Worm (Caenorhabditis elegans) whole organism, early embryonic: ENCODE results near the gene T25D1.3.

Experiments
- B0310.2 ChIP-seq: sonication (generic microtip); optimal IDR thresholded peaks from 2 replicates; lab custom pipeline; 2016; ENCODE audit warnings: mild to moderate bottlenecking, missing genetic modification characterization, missing compliant biosample characterization
- F13C5.2 ChIP-seq: sonication (generic microtip); optimal IDR thresholded peaks from 2 replicates; lab custom pipeline; 2017; ENCODE audit warnings: mild to moderate bottlenecking, missing genetic modification characterization, inconsistent platforms, missing compliant biosample characterization
- aly-1 ChIP-seq: sonication (generic microtip); optimal IDR thresholded peaks from 2 replicates; lab custom pipeline; 2016; ENCODE audit warnings: missing genetic modification characterization, missing compliant biosample characterization
- ama-1 ChIP-seq: fragments of 150-350 bp; optimal IDR thresholded peaks from 2 replicates; lab custom pipeline; 2014
- ceh-13 ChIP-seq: fragments of 200-800 bp; sonication (Bioruptor generic); optimal IDR thresholded peaks from 2 replicates; lab custom pipeline; 2018; ENCODE audit warnings: mild to moderate bottlenecking, missing genetic modification characterization, missing compliant biosample characterization
- ceh-36 ChIP-seq: sonication (generic microtip); optimal IDR thresholded peaks from 2 replicates; lab custom pipeline; 2016; ENCODE audit warnings: missing genetic modification characterization, inconsistent platforms, missing compliant biosample characterization
- ets-7 ChIP-seq: sonication (generic microtip); optimal IDR thresholded peaks from 2 replicates; lab custom pipeline; 2016; ENCODE audit warnings: missing genotype, missing genetic modification characterization, missing compliant biosample characterization
- flt-1 ChIP-seq: fragments of 200-800 bp; sonication (Bioruptor generic); IDR thresholded peaks from 2 replicates; pipeline ENCODE4 v1.3.6; 2022; ENCODE audit warnings: missing genetic modification characterization, missing compliant biosample characterization
- hmbx-1 ChIP-seq: sonication (generic microtip); optimal IDR thresholded peaks from 2 replicates; lab custom pipeline; 2016; ENCODE audit warnings: mild to moderate bottlenecking, missing genetic modification characterization, missing compliant biosample characterization
- hmg-4 ChIP-seq: fragments of 200-800 bp; sonication (Bioruptor generic); optimal IDR thresholded peaks from 2 replicates; lab custom pipeline; 2018; ENCODE audit warnings: mild to moderate bottlenecking, missing genetic modification characterization, missing compliant biosample characterization
- hnd-1 ChIP-seq: sonication (generic microtip); optimal IDR thresholded peaks from 2 replicates; lab custom pipeline; 2016; ENCODE audit warnings: missing genetic modification characterization, missing compliant biosample characterization
- pes-1 ChIP-seq: fragments of 200-800 bp; sonication (Bioruptor generic); IDR thresholded peaks from 2 replicates; pipeline ENCODE4 v1.3.6; 2022; ENCODE audit warnings: missing genetic modification reagents, missing genetic modification characterization, missing compliant biosample characterization
- scrt-1 ChIP-seq: fragments of 200-800 bp; sonication (Bioruptor generic); IDR thresholded peaks from 2 replicates; pipeline ENCODE4 v1.3.6; 2022; ENCODE audit warnings: missing genetic modification characterization, missing compliant biosample characterization
- sea-1 ChIP-seq: fragments of 200-800 bp; sonication (Bioruptor generic); conservative IDR thresholded peaks from 2 replicates; pipeline ENCODE4 v1.3.6; 2022; ENCODE audit warnings: missing genetic modification characterization, missing compliant biosample characterization
- tbx-11 ChIP-seq: fragments of 200-800 bp; sonication (Bioruptor generic); IDR thresholded peaks from 2 replicates; pipeline ENCODE4 v1.3.6; 2022; ENCODE audit warnings: missing genetic modification characterization, missing compliant biosample characterization
- tbx-37 ChIP-seq: fragments of 200-800 bp; sonication (Bioruptor generic); conservative IDR thresholded peaks from 2 replicates; pipeline ENCODE4 v1.3.6; 2022; ENCODE audit warnings: missing genetic modification reagents, missing genetic modification characterization, missing compliant biosample characterization
- tra-4 ChIP-seq: sonication (generic microtip); optimal IDR thresholded peaks from 2 replicates; lab custom pipeline; 2017; ENCODE audit warnings: missing genetic modification characterization, missing compliant biosample characterization

T25D1.3 gene

ce11 chrX:16505348-16505747 lies at the start of gene T25D1.3:
Gene T25D1.3, plus strand, starts transcription at chrX:16505648.
- TF ChIP-seq ceh-36 (no peak), hnd-1 (no peak)

ce11 chrX:16456659-16457058 lies 48.8 kb upstream of the T25D1.3 start, which contains the start of gene nas-39:
Gene nas-39, plus strand, starts transcription at chrX:16456927.
- TF ChIP-seq sea-1 (GFP tag; lab: Robert Waterston, UW) (no peak), hmg-4 (GFP tag; lab: Kevin White, UChicago) (no peak), pes-1 (GFP tag; lab: Robert Waterston, UW) (no peak), ets-7 (tag; lab: Kevin White, UChicago) (no peak), flt-1 (GFP tag; lab: Robert Waterston, UW) (no peak), ceh-13 (GFP tag; lab: Kevin White, UChicago) (no peak), tra-4 (no peak), ama-1 (no peak), ceh-36 (no peak), scrt-1 (GFP tag; lab: Robert Waterston, UW) (no peak), tbx-11 (GFP tag; lab: Robert Waterston, UW) (no peak), F13C5.2 (tag; lab: Kevin White, UChicago) (no peak), hnd-1 (no peak), tbx-37 (GFP tag; lab: Robert Waterston, UW) (no peak), hmbx-1 (tag; lab: Kevin White, UChicago) (no peak), B0310.2 (tag; lab: Kevin White, UChicago) (no peak), aly-1 (tag; lab: Kevin White, UChicago) (no peak)

- no peak for TF ChIP-seq hmbx-1 (tag; lab: Kevin White, UChicago)
- TF ChIP-seq hmg-4 (GFP tag; lab: Kevin White, UChicago), result peak; percentile 48
These were observed 48.3 kb upstream of the T25D1.3 start for ce11 chrX:16457113-16457512.

ce11 chrX:16461319-16461718 lies 44.1 kb upstream of the T25D1.3 start:
- TF ChIP-seq flt-1 (GFP tag; lab: Robert Waterston, UW) (peak; percentile 41; the same call in 1 of the 2 replicates), ceh-13 (GFP tag; lab: Kevin White, UChicago) (no peak), B0310.2 (tag; lab: Kevin White, UChicago) (no peak), pes-1 (GFP tag; lab: Robert Waterston, UW) (peak; percentile 33; the same call in 1 of the 2 replicates)

ce11 chrX:16466157-16466556 lies 39.3 kb upstream of the T25D1.3 start:
- no peak for TF ChIP-seq aly-1 (tag; lab: Kevin White, UChicago)
- TF ChIP-seq pes-1 (GFP tag; lab: Robert Waterston, UW), result no peak
- TF ChIP-seq ama-1, result no peak

ce11 chrX:16468845-16469244 lies 36.6 kb upstream of the T25D1.3 start:
- TF ChIP-seq pes-1 (GFP tag; lab: Robert Waterston, UW), result no peak
- TF ChIP-seq ceh-36, result no peak
- TF ChIP-seq ama-1, result no peak
- TF ChIP-seq hnd-1, result no peak
- TF ChIP-seq scrt-1 (GFP tag; lab: Robert Waterston, UW), result no peak
- no peak for TF ChIP-seq flt-1 (GFP tag; lab: Robert Waterston, UW)
- TF ChIP-seq tbx-11 (GFP tag; lab: Robert Waterston, UW), result no peak
- TF ChIP-seq aly-1 (tag; lab: Kevin White, UChicago), result no peak
- TF ChIP-seq ets-7 (tag; lab: Kevin White, UChicago), result no peak

- no peak for TF ChIP-seq tra-4
- TF ChIP-seq aly-1 (tag; lab: Kevin White, UChicago), result no peak
- TF ChIP-seq flt-1 (GFP tag; lab: Robert Waterston, UW), result no peak
- no peak for TF ChIP-seq hmbx-1 (tag; lab: Kevin White, UChicago)
- TF ChIP-seq hmg-4 (GFP tag; lab: Kevin White, UChicago), result no peak
- TF ChIP-seq tbx-11 (GFP tag; lab: Robert Waterston, UW), result no peak
- TF ChIP-seq F13C5.2 (tag; lab: Kevin White, UChicago), result no peak
- TF ChIP-seq sea-1 (GFP tag; lab: Robert Waterston, UW), result no peak
- no peak for TF ChIP-seq ama-1
- no peak for TF ChIP-seq tbx-37 (GFP tag; lab: Robert Waterston, UW)
- TF ChIP-seq pes-1 (GFP tag; lab: Robert Waterston, UW), result no peak
- TF ChIP-seq scrt-1 (GFP tag; lab: Robert Waterston, UW), result no peak
- no peak for TF ChIP-seq B0310.2 (tag; lab: Kevin White, UChicago)
- no peak for TF ChIP-seq ets-7 (tag; lab: Kevin White, UChicago)
These were observed 34.7 kb upstream of the T25D1.3 start, which contains the start of gene F38E9.1 for ce11 chrX:16470758-16471157. Gene F38E9.1, plus strand, starts transcription at chrX:16471058.

- TF ChIP-seq sea-1 (GFP tag; lab: Robert Waterston, UW) (no peak), tra-4 (no peak), aly-1 (tag; lab: Kevin White, UChicago) (no peak), B0310.2 (tag; lab: Kevin White, UChicago) (no peak), ceh-36 (no peak), tbx-37 (GFP tag; lab: Robert Waterston, UW) (no peak), hnd-1 (no peak), ama-1 (no peak), hmg-4 (GFP tag; lab: Kevin White, UChicago) (no peak)
These were observed 25.2 kb upstream of the T25D1.3 start for ce11 chrX:16480232-16480631.

ce11 chrX:16481026-16481425 lies 24.4 kb upstream of the T25D1.3 start:
- TF ChIP-seq ceh-13 (GFP tag; lab: Kevin White, UChicago) (no peak), aly-1 (tag; lab: Kevin White, UChicago) (no peak), hnd-1 (no peak), hmg-4 (GFP tag; lab: Kevin White, UChicago) (no peak), F13C5.2 (tag; lab: Kevin White, UChicago) (no peak), tra-4 (no peak), sea-1 (GFP tag; lab: Robert Waterston, UW) (no peak), ceh-36 (no peak), ets-7 (tag; lab: Kevin White, UChicago) (no peak), B0310.2 (tag; lab: Kevin White, UChicago) (no peak), scrt-1 (GFP tag; lab: Robert Waterston, UW) (no peak), flt-1 (GFP tag; lab: Robert Waterston, UW) (no peak), tbx-37 (GFP tag; lab: Robert Waterston, UW) (no peak)
